Fruit fly (Drosophila melanogaster): ENCODE measurements around the gene CG18749.

Gene CG18749

dm6 chr3R:8264302-8265080, 20.6 kb downstream of the CG18749 start, which contains the start of the genes RPA1 and Mcm2 (continued):
- TF ChIP-seq eg (GFP tag; IDR thresholded peaks at IDR 0.05): peak; percentile 80
- peak; percentile 68; the same call in 2 of the 3 replicates for TF ChIP-seq CG6163 (GFP tag; IDR thresholded peaks at IDR 0.05)
- peak; percentile 83 for TF ChIP-seq CG3919 (GFP tag; optimal IDR thresholded peaks at IDR 0.05)
- TF ChIP-seq vri (GFP tag; optimal IDR thresholded peaks at IDR 0.05): no peak
- peak; percentile 67 for TF ChIP-seq topi (GFP tag; optimal IDR thresholded peaks at IDR 0.05)
- peak; percentile 79 for TF ChIP-seq cyc (GFP tag; optimal IDR thresholded peaks at IDR 0.05)
- TF ChIP-seq CG4318 (GFP tag; optimal IDR thresholded peaks at IDR 0.05): no peak
- TF ChIP-seq net (GFP tag; optimal IDR thresholded peaks at IDR 0.05): peak; percentile 74
- peak; percentile 79 for TF ChIP-seq Hr39 (GFP tag; optimal IDR thresholded peaks at IDR 0.05)
- peak; percentile 66; the same call in 2 of the 3 replicates for TF ChIP-seq CG8119 (GFP tag; IDR thresholded peaks at IDR 0.05)
- TF ChIP-seq dsx (GFP tag; optimal IDR thresholded peaks at IDR 0.05; ENCODE audit: poor library complexity, severe bottlenecking): peak; percentile 63
- TF ChIP-seq OdsH (GFP tag; optimal IDR thresholded peaks at IDR 0.05): peak; percentile 86
- peak; percentile 86 for TF ChIP-seq lz (GFP tag; optimal IDR thresholded peaks at IDR 0.05)
- peak; percentile 73 for TF ChIP-seq CG11902 (GFP tag; optimal IDR thresholded peaks at IDR 0.05)
- TF ChIP-seq CG16779 (tag; optimal IDR thresholded peaks at IDR 0.05): no peak
- peak; percentile 89 for TF ChIP-seq CG10631 (GFP tag; optimal IDR thresholded peaks at IDR 0.05)
- TF ChIP-seq Blimp-1 (GFP tag; optimal IDR thresholded peaks at IDR 0.05): peak; percentile 56
- TF ChIP-seq fkh (GFP tag; optimal IDR thresholded peaks at IDR 0.05): peak; percentile 87
- TF ChIP-seq Sox15 (GFP tag; optimal IDR thresholded peaks at IDR 0.05): peak; percentile 85
- TF ChIP-seq CG9139 (GFP tag; optimal IDR thresholded peaks at IDR 0.05): peak; percentile 7
- TF ChIP-seq esn (GFP tag; optimal IDR thresholded peaks at IDR 0.05): peak; percentile 85
- peak; percentile 71 for TF ChIP-seq CG8319 (GFP tag; optimal IDR thresholded peaks at IDR 0.05)
- peak; percentile 88 for TF ChIP-seq CG32006 (GFP tag; optimal IDR thresholded peaks at IDR 0.05)
- TF ChIP-seq Hr4 (GFP tag; optimal IDR thresholded peaks at IDR 0.05): no peak
- TF ChIP-seq CG10669 (GFP tag; optimal IDR thresholded peaks at IDR 0.05): peak; percentile 70
- TF ChIP-seq pdm3 (GFP tag; optimal IDR thresholded peaks at IDR 0.05): no peak
- TF ChIP-seq Met (GFP tag; optimal IDR thresholded peaks at IDR 0.05): peak; percentile 75
- peak; percentile 84 for TF ChIP-seq CG3032 (tag; optimal IDR thresholded peaks at IDR 0.05)
- peak; percentile 69 for TF ChIP-seq CG11762 (GFP tag; optimal IDR thresholded peaks at IDR 0.05; ENCODE audit: insufficient read depth)

- TF ChIP-seq ss (GFP tag; optimal IDR thresholded peaks at IDR 0.05): no peak
- TF ChIP-seq fkh (GFP tag; optimal IDR thresholded peaks at IDR 0.05): peak; percentile 94
Observed at dm6 chr3R:8269740-8270139, 25.9 kb downstream of the CG18749 start, which contains the start of gene CG9630. CG9630 (minus strand) TSS chr3R:8269896.

- TF ChIP-seq CG3919 (GFP tag; optimal IDR thresholded peaks at IDR 0.05) (no peak), CG6792 (GFP tag; optimal IDR thresholded peaks at IDR 0.05) (peak; percentile 31), CG4318 (GFP tag; optimal IDR thresholded peaks at IDR 0.05) (no peak), Sox14 (GFP tag; optimal IDR thresholded peaks at IDR 0.05) (no peak), CG10631 (GFP tag; optimal IDR thresholded peaks at IDR 0.05) (no peak), esn (GFP tag; optimal IDR thresholded peaks at IDR 0.05) (peak; percentile 72), Hr39 (GFP tag; optimal IDR thresholded peaks at IDR 0.05) (peak; percentile 69), Met (GFP tag; optimal IDR thresholded peaks at IDR 0.05) (peak; percentile 68), CG11762 (GFP tag; optimal IDR thresholded peaks at IDR 0.05; ENCODE audit: insufficient read depth) (no peak), ss (GFP tag; optimal IDR thresholded peaks at IDR 0.05) (no peak), CG10669 (GFP tag; optimal IDR thresholded peaks at IDR 0.05) (no peak), dsx (GFP tag; optimal IDR thresholded peaks at IDR 0.05; ENCODE audit: poor library complexity, severe bottlenecking) (no peak), Eip78C (GFP tag) (no peak), Sox102F (GFP tag; optimal IDR thresholded peaks at IDR 0.05) (peak; percentile 75), Hr38 (GFP tag; optimal IDR thresholded peaks at IDR 0.05) (no peak), cyc (GFP tag; optimal IDR thresholded peaks at IDR 0.05) (peak; percentile 74), CG34406 (GFP tag; optimal IDR thresholded peaks at IDR 0.05) (peak; percentile 42), Lpt (GFP tag; optimal IDR thresholded peaks at IDR 0.05) (no peak), Ets96B (tag; optimal IDR thresholded peaks at IDR 0.05) (no peak), CG9139 (GFP tag; optimal IDR thresholded peaks at IDR 0.05) (no peak), Gug (GFP tag; IDR thresholded peaks at IDR 0.05) (no peak), Hr4 (GFP tag; optimal IDR thresholded peaks at IDR 0.05) (no peak), pdm3 (GFP tag; optimal IDR thresholded peaks at IDR 0.05) (no peak), CG1621 (tag; optimal IDR thresholded peaks at IDR 0.05) (no peak), OdsH (GFP tag; optimal IDR thresholded peaks at IDR 0.05) (no peak), CG6276 (GFP tag; optimal IDR thresholded peaks at IDR 0.05) (no peak), achi (GFP tag; optimal IDR thresholded peaks at IDR 0.05) (no peak), CG31627 (GFP tag; optimal IDR thresholded peaks at IDR 0.05) (peak; percentile 64), CG15336 (GFP tag; IDR thresholded peaks at IDR 0.05) (no peak)
Observed at dm6 chr3R:8272573-8273165, 28.8 kb downstream of the CG18749 start.
